Fruit fly (Drosophila melanogaster) whole organism, wandering third instar larva: ENCODE measurements around the gene LysB.

Source experiments
- CG32264 ChIP-seq: fragments of 200-800 bp; sonication (Bioruptor generic); optimal IDR thresholded peaks from 2 replicates; lab custom pipeline; 2016; ENCODE audit warnings: missing biosample characterization, missing genetic modification characterization
- CG9705 ChIP-seq: fragments of 200-800 bp; sonication (Bioruptor generic); optimal IDR thresholded peaks from 2 replicates; lab custom pipeline; 2018; ENCODE audit warnings: missing biosample characterization, mild to moderate bottlenecking, missing genetic modification characterization
- CrebA ChIP-seq: fragments of 200-800 bp; sonication (Bioruptor generic); optimal IDR thresholded peaks from 2 replicates; lab custom pipeline; 2016; ENCODE audit warnings: missing biosample characterization, mild to moderate bottlenecking, missing genetic modification characterization, borderline replicate concordance
- Dfd ChIP-seq: fragments of >200 bp; optimal IDR thresholded peaks from 2 replicates; lab custom pipeline; 2017; ENCODE audit warnings: missing biosample characterization, missing genetic modification characterization
- Dif ChIP-seq: fragments of 200-275, 200-300 bp; sonication (Bioruptor generic); optimal IDR thresholded peaks from 2 replicates; lab custom pipeline; 2018; ENCODE audit warnings: missing biosample characterization, missing genetic modification characterization; ENCODE audit not compliant: partially characterized antibody
- GATAd ChIP-seq: sonication (Bioruptor generic); optimal IDR thresholded peaks from 2 replicates; lab custom pipeline; 2016; ENCODE audit warnings: missing biosample characterization, missing genetic modification characterization
- HLH106 ChIP-seq: fragments of 200-800 bp; optimal IDR thresholded peaks from 3 replicates; lab custom pipeline; 2019; ENCODE audit warnings: missing biosample characterization, mild to moderate bottlenecking, missing genetic modification characterization, moderate library complexity
- Hr83 ChIP-seq: fragments of 200-300 bp; sonication (Bioruptor generic); optimal IDR thresholded peaks from 2 replicates; lab custom pipeline; 2016; ENCODE audit warnings: missing biosample characterization, mild to moderate bottlenecking, missing genetic modification characterization, moderate library complexity; ENCODE audit not compliant: poor library complexity, severe bottlenecking
- Jra ChIP-seq: sonication (Bioruptor generic); optimal IDR thresholded peaks from 2 replicates; lab custom pipeline; 2016; ENCODE audit warnings: missing biosample characterization, missing genetic modification characterization
- Mio ChIP-seq: sonication (Bioruptor generic); optimal IDR thresholded peaks from 2 replicates; lab custom pipeline; 2016; ENCODE audit warnings: missing biosample characterization, missing genetic modification characterization
- Myc ChIP-seq: fragments of >200 bp; optimal IDR thresholded peaks from 2 replicates; lab custom pipeline; 2017
- N ChIP-seq: fragments of >200 bp; optimal IDR thresholded peaks from 2 replicates; lab custom pipeline; 2018; ENCODE audit warnings: missing biosample characterization, missing external identifiers, missing genetic modification characterization
- OdsH ChIP-seq: fragments of 200-800 bp; sonication (Bioruptor generic); optimal IDR thresholded peaks from 2 replicates; lab custom pipeline; 2016; ENCODE audit warnings: missing biosample characterization, mild to moderate bottlenecking, missing genetic modification characterization
- Rel ChIP-seq, 2 experiments: fragments of 200-800 bp; sonication (Bioruptor generic) in 1 of 2; optimal IDR thresholded peaks; 2 replicates in 1 of 2; 3 replicates in 1 of 2; lab custom pipeline; 2016 to 2019; ENCODE audit warnings: mild to moderate bottlenecking in 2 of 2, missing biosample characterization in 2 of 2, missing genetic modification characterization in 2 of 2, moderate library complexity in 1 of 2
- Vsx2 ChIP-seq: fragments of 200-300, 225-300 bp; sonication (Bioruptor generic); optimal IDR thresholded peaks from 2 replicates; lab custom pipeline; 2018; ENCODE audit warnings: missing biosample characterization, missing genetic modification characterization; ENCODE audit not compliant: partially characterized antibody
- brk ChIP-seq: fragments of 200-800 bp; sonication (Bioruptor generic); optimal IDR thresholded peaks from 2 replicates; lab custom pipeline; 2016; ENCODE audit warnings: missing biosample characterization, mild to moderate bottlenecking, missing genetic modification characterization
- dl ChIP-seq, 2 experiments: fragments of 175-275, 200-275 bp in 1 of 2; fragments of 200-275 bp in 1 of 2; sonication (Bioruptor generic); optimal IDR thresholded peaks; lab custom pipeline; 2018; ENCODE audit warnings: mild to moderate bottlenecking in 2 of 2, missing biosample characterization in 2 of 2, missing genetic modification characterization in 2 of 2, moderate library complexity in 2 of 2; ENCODE audit not compliant: partially characterized antibody in 2 of 2, insufficient read depth in 1 of 2
- dmrt93B ChIP-seq: fragments of 200-800 bp; sonication (Bioruptor generic); optimal IDR thresholded peaks from 2 replicates; lab custom pipeline; 2018; ENCODE audit warnings: missing biosample characterization, mild to moderate bottlenecking, missing genetic modification characterization
- dsf ChIP-seq: sonication (Bioruptor generic); optimal IDR thresholded peaks from 2 replicates; lab custom pipeline; 2016; ENCODE audit warnings: missing biosample characterization, missing genetic modification characterization, borderline replicate concordance
- ey ChIP-seq: fragments of 200-800 bp; sonication (Bioruptor generic); optimal IDR thresholded peaks from 2 replicates; lab custom pipeline; 2016; ENCODE audit warnings: missing biosample characterization, missing genetic modification characterization
- foxo ChIP-seq, 2 experiments: fragments of 200-800 bp; sonication (Bioruptor generic); optimal IDR thresholded peaks; 2 replicates in 1 of 2; 3 replicates in 1 of 2; lab custom pipeline; 2016 to 2017; ENCODE audit warnings: missing biosample characterization in 2 of 2, missing genetic modification characterization in 2 of 2
- fru ChIP-seq: fragments of 200-800 bp; sonication (Bioruptor generic); optimal IDR thresholded peaks from 3 replicates; lab custom pipeline; 2016; ENCODE audit warnings: missing biosample characterization, mild to moderate bottlenecking, missing genetic modification characterization
- h ChIP-seq: fragments of 200-800 bp; sonication (Bioruptor generic); optimal IDR thresholded peaks from 3 replicates; lab custom pipeline; 2016; ENCODE audit warnings: missing biosample characterization, mild to moderate bottlenecking, missing genetic modification characterization
- jim ChIP-seq: fragments of 175-275, 200-325 bp; sonication (Bioruptor generic); optimal IDR thresholded peaks from 2 replicates; lab custom pipeline; 2016; ENCODE audit warnings: missing biosample characterization, mild to moderate bottlenecking, missing genetic modification characterization
- lola ChIP-seq: fragments of >200 bp; optimal IDR thresholded peaks from 2 replicates; lab custom pipeline; 2017; ENCODE audit warnings: missing biosample characterization, missing genetic modification characterization
- rgr ChIP-seq: fragments of 200-800 bp; sonication (Bioruptor generic); optimal IDR thresholded peaks from 3 replicates; lab custom pipeline; 2016; ENCODE audit warnings: missing biosample characterization, mild to moderate bottlenecking, missing genetic modification characterization
- sage ChIP-seq: fragments of 200-800 bp; sonication (Bioruptor generic); optimal IDR thresholded peaks from 2 replicates; lab custom pipeline; 2016; ENCODE audit warnings: missing biosample characterization, mild to moderate bottlenecking, missing genetic modification characterization
- sv ChIP-seq: fragments of 200-800 bp; sonication (Bioruptor generic); optimal IDR thresholded peaks from 3 replicates; lab custom pipeline; 2016; ENCODE audit warnings: missing biosample characterization, missing genetic modification characterization
- usp ChIP-seq: fragments of >200 bp; optimal IDR thresholded peaks from 2 replicates; lab custom pipeline; 2017; ENCODE audit warnings: missing biosample characterization, missing genetic modification characterization
- woc ChIP-seq: sonication (Bioruptor generic); optimal IDR thresholded peaks from 2 replicates; lab custom pipeline; 2016; ENCODE audit warnings: missing biosample characterization, mild to moderate bottlenecking, missing genetic modification characterization

Gene LysB

dm6 chr3L:1208206-1208605, 1.0 kb downstream of the LysB start:
- TF ChIP-seq N (GFP tag; lab: Kevin White, UChicago) (no peak), CG32264 (GFP tag; lab: Kevin White, UChicago) (no peak), Vsx2 (no peak), Dfd (GFP tag; lab: Kevin White, UChicago) (no peak), Dif (GFP tag; lab: Kevin White, UChicago) (peak; percentile 36), dl (GFP tag; optimal IDR thresholded peaks at IDR 0.05; lab: Kevin White, UChicago; ENCODE audit: insufficient read depth in 1 of 2, partially characterized antibody in 2 of 2) (peak in 1 of 2 experiments; percentile 1)
- TF ChIP-seq, all 38 proteins: peak for 2

dm6 chr3L:1211096-1211495, 3.9 kb downstream of the LysB start, which contains the start of gene LysD:
TSS of gene LysD (minus strand) at chr3L:1211196.
- TF ChIP-seq brk = no peak

- TF ChIP-seq ey (GFP tag; lab: Kevin White, UChicago) = no peak
- TF ChIP-seq Rel (GFP tag; optimal IDR thresholded peaks at IDR 0.05; lab: Kevin White, UChicago) = no peak
- TF ChIP-seq Rel (tag; optimal IDR thresholded peaks at IDR 0.05; lab: Kevin White, UChicago) = no peak
- no peak for TF ChIP-seq woc (GFP tag; lab: Kevin White, UChicago)
- no peak for TF ChIP-seq sage (GFP tag; lab: Kevin White, UChicago)
- TF ChIP-seq usp (GFP tag; lab: Kevin White, UChicago) = no peak
- no peak for TF ChIP-seq Myc (lab: Kevin White, UChicago)
These were observed 4.9 kb downstream of the LysB start for dm6 chr3L:1212113-1212512.

- TF ChIP-seq foxo (GFP tag; optimal IDR thresholded peaks at IDR 0.05; lab: Kevin White, UChicago) (no peak), brk (no peak), rgr (GFP tag; lab: Kevin White, UChicago) (no peak), Dfd (GFP tag; lab: Kevin White, UChicago) (no peak), Mio (GFP tag; lab: Kevin White, UChicago) (no peak), HLH106 (tag; lab: Kevin White, UChicago) (no peak), sage (GFP tag; lab: Kevin White, UChicago) (no peak), CrebA (GFP tag; lab: Kevin White, UChicago) (no peak), N (GFP tag; lab: Kevin White, UChicago) (no peak), Rel (GFP tag; optimal IDR thresholded peaks at IDR 0.05; lab: Kevin White, UChicago) (no peak), Rel (tag; optimal IDR thresholded peaks at IDR 0.05; lab: Kevin White, UChicago) (no peak), Jra (GFP tag; lab: Kevin White, UChicago) (no peak), dmrt93B (no peak), jim (GFP tag; lab: Kevin White, UChicago) (no peak), Vsx2 (no peak), Myc (lab: Kevin White, UChicago) (no peak), Hr83 (GFP tag; lab: Kevin White, UChicago) (no peak), usp (GFP tag; lab: Kevin White, UChicago) (no peak), ey (GFP tag; lab: Kevin White, UChicago) (no peak), dsf (no peak), lola (GFP tag; lab: Kevin White, UChicago) (no peak)
These were observed 5.4 kb downstream of the LysB start, which contains the start of gene LysE for dm6 chr3L:1212571-1212970. TSS of gene LysE (plus strand) at chr3L:1212827.

- TF ChIP-seq Dif (GFP tag; lab: Kevin White, UChicago) (no peak), Mio (GFP tag; lab: Kevin White, UChicago) (no peak), dmrt93B (no peak), GATAd (GFP tag; lab: Kevin White, UChicago) (no peak), jim (GFP tag; lab: Kevin White, UChicago) (no peak), foxo (GFP tag; optimal IDR thresholded peaks at IDR 0.05; lab: Kevin White, UChicago) (no peak), OdsH (no peak), ey (GFP tag; lab: Kevin White, UChicago) (no peak), woc (GFP tag; lab: Kevin White, UChicago) (no peak), sv (no peak)
These were observed 9.3 kb downstream of the LysB start for dm6 chr3L:1216460-1216859.

- no peak for TF ChIP-seq Myc (lab: Kevin White, UChicago)
- no peak for TF ChIP-seq CrebA (GFP tag; lab: Kevin White, UChicago)
- peak in 1 of 2 experiments; percentile 3 for TF ChIP-seq foxo (GFP tag; optimal IDR thresholded peaks at IDR 0.05; lab: Kevin White, UChicago)
- TF ChIP-seq Dif (GFP tag; lab: Kevin White, UChicago) = no peak
- no peak for TF ChIP-seq sv
- no peak for TF ChIP-seq fru (GFP tag; lab: Kevin White, UChicago)
- TF ChIP-seq CG9705 (GFP tag; lab: Kevin White, UChicago) = no peak
- peak; percentile 4 for TF ChIP-seq h (GFP tag; lab: Kevin White, UChicago)
These were observed 11.4 kb downstream of the LysB start, which contains the start of gene LysP for dm6 chr3L:1218596-1218995. TSS of gene LysP (minus strand) at chr3L:1218696.
